Worm (Caenorhabditis elegans): ENCODE data around the gene C13A2.7.

C13A2.7 gene

ce11 chrV:7237133-7237532 is 29.0 kb upstream of the C13A2.7 start, which contains the start of gene hyls-1 (continued):
- TF ChIP-seq mdl-1 (tag; optimal IDR thresholded peaks at IDR 0.05), result peak in 1 of 2 experiments; percentile 77
- no peak for TF ChIP-seq mab-9 (GFP tag; IDR thresholded peaks at IDR 0.05)
- TF ChIP-seq fkh-8 (tag; optimal IDR thresholded peaks at IDR 0.05), result peak; percentile 68
- TF ChIP-seq irx-1 (tag; optimal IDR thresholded peaks at IDR 0.05), result peak; percentile 86
- no peak for TF ChIP-seq unc-62 (GFP tag; optimal IDR thresholded peaks at IDR 0.05)
- TF ChIP-seq egl-13 (tag; optimal IDR thresholded peaks at IDR 0.05), result peak; percentile 69
- peak; percentile 74; the same call in 1 of the 2 replicates for TF ChIP-seq ceh-88 (GFP tag; IDR thresholded peaks at IDR 0.05)
- no peak for TF ChIP-seq zip-4 (GFP tag; optimal IDR thresholded peaks at IDR 0.05)
- TF ChIP-seq fkh-4 (tag; optimal IDR thresholded peaks at IDR 0.05; ENCODE audit: borderline replicate concordance), result peak; percentile 28
- peak; percentile 15 for TF ChIP-seq elt-2 (tag; optimal IDR thresholded peaks at IDR 0.05)
- TF ChIP-seq lin-14 (GFP tag; optimal IDR thresholded peaks at IDR 0.05), result peak; percentile 81
- no peak for TF ChIP-seq mef-2 (tag; optimal IDR thresholded peaks at IDR 0.05)
- no peak for TF ChIP-seq pqm-1 (tag; optimal IDR thresholded peaks at IDR 0.05)
- peak; percentile 78 for TF ChIP-seq unc-130 (tag; optimal IDR thresholded peaks at IDR 0.05)
- TF ChIP-seq nhr-12 (tag; optimal IDR thresholded peaks at IDR 0.05), result no peak
- TF ChIP-seq unc-86 (tag; optimal IDR thresholded peaks at IDR 0.05), result peak; percentile 81
- no peak for TF ChIP-seq unc-98 (GFP tag; IDR thresholded peaks at IDR 0.05)
- peak; percentile 94 for TF ChIP-seq nhr-85 (tag)
- no peak for TF ChIP-seq ceh-90 (tag; optimal IDR thresholded peaks at IDR 0.05)
- peak; percentile 2 for TF ChIP-seq vab-15 (tag; optimal IDR thresholded peaks at IDR 0.05)
- peak in 2 of 6 experiments; percentile 65 to 85 for TF ChIP-seq elt-3 (tag; optimal IDR thresholded peaks at IDR 0.05)
- peak; percentile 52 for TF ChIP-seq fos-1 (tag; optimal IDR thresholded peaks at IDR 0.05)
- TF ChIP-seq lin-13 (GFP tag; optimal IDR thresholded peaks at IDR 0.05), result peak; percentile 82
- TF ChIP-seq lin-35 (GFP tag; optimal IDR thresholded peaks at IDR 0.05), result peak; percentile 94 to 97
- peak in 1 of 2 experiments; percentile 51 for TF ChIP-seq ztf-11 (tag; optimal IDR thresholded peaks at IDR 0.05)

ce11 chrV:7239471-7239870 is 26.6 kb upstream of the C13A2.7 start, which contains the start of gene C05C8.1:
Gene C05C8.1, plus strand, starts transcription at chrV:7239771.
- TF ChIP-seq mep-1 (tag; optimal IDR thresholded peaks at IDR 0.05) (no peak), fkh-8 (tag; optimal IDR thresholded peaks at IDR 0.05) (no peak), fkh-10 (GFP tag; optimal IDR thresholded peaks at IDR 0.05) (no peak), elt-2 (tag; optimal IDR thresholded peaks at IDR 0.05) (no peak), swsn-7 (tag; optimal IDR thresholded peaks at IDR 0.05) (no peak), aha-1 (tag; optimal IDR thresholded peaks at IDR 0.05) (no peak), mdl-1 (tag; optimal IDR thresholded peaks at IDR 0.05) (no peak), C34B4.2 (tag; optimal IDR thresholded peaks at IDR 0.05) (no peak), blmp-1 (tag; optimal IDR thresholded peaks at IDR 0.05) (no peak), lin-13 (GFP tag; optimal IDR thresholded peaks at IDR 0.05) (no peak), ztf-4 (tag; optimal IDR thresholded peaks at IDR 0.05) (no peak), nhr-28 (tag; optimal IDR thresholded peaks at IDR 0.05) (no peak)

DNA sequence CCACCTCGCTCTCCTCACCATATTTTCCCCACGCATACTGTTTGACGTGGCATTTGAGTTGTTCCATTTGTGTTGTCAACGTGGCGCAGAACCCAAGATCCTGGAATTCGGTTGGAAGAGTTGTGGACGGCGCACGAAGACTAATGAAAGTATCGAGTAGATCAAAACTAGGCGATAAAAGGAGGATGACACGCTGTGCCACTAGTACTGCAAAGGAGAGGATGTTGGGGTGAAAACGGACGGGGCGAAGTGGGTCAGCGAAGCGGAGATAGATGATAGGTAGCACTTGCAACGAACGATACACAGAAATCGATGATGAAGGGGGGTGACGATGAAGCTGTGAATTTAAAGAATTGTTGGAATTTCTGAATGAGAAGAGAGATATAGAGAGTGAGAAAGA is 19.2 kb upstream of the C13A2.7 start, which contains the start of gene C05C8.7:
Gene C05C8.7, minus strand, starts transcription at position 100 of the 400 bp plus-strand sequence.
- TF ChIP-seq efl-3 (GFP tag; optimal IDR thresholded peaks at IDR 0.05) (no peak), blmp-1 (tag; optimal IDR thresholded peaks at IDR 0.05) (peak; percentile 92)

DNA sequence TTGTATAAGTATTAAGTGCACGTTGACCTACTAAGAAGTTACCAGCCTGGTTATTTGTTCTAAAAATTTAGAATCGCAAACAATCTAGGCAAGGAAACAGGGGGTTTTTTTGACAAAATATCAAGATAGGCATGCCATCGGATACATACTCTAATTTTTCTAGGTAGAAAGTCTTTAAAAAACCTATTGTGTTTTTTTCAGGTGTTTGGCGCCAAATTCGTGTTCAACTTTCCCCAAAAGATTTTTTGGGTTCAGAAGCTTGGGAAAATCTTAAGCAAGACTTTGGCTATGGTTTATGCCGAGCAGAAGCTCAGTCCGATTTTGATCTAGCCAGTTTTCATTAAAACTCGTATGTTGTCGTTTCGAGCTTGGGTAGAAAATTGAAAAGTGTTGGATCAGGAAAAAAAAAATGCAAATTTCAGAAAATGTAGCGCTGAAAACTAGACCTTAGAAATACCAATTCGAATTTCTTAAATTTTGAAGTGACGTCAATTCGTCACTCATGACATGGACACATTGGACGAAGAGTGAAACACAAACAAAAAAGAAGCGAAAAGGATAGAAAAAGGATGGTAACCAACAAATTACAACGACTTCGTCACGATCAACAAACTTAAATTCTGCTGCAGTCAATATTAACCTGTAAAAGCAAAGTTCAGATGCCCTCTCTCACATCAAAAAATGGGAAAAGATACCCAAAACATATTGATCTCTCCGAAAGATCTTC is 17.7 kb upstream of the C13A2.7 start:
- TF ChIP-seq tbx-2 (tag; optimal IDR thresholded peaks at IDR 0.05) (no peak), elt-3 (tag; optimal IDR thresholded peaks at IDR 0.05) (peak in 1 of 6 experiments; percentile 48), nhr-85 (tag) (peak; percentile 58)
